Fruit fly (Drosophila melanogaster) S2 (cell line): Measurements from ENCODE around the gene PolZ2.

ENCODE experiments used
- CG8478 ChIP-seq: fragments of >200 bp; optimal IDR thresholded peaks from 2 replicates; lab custom pipeline; 2018
- CTCF ChIP-seq, 2 experiments: fragments of >200 bp; optimal IDR thresholded peaks; 2 replicates each; lab custom pipeline; 2018

The PolZ2 gene

DNA sequence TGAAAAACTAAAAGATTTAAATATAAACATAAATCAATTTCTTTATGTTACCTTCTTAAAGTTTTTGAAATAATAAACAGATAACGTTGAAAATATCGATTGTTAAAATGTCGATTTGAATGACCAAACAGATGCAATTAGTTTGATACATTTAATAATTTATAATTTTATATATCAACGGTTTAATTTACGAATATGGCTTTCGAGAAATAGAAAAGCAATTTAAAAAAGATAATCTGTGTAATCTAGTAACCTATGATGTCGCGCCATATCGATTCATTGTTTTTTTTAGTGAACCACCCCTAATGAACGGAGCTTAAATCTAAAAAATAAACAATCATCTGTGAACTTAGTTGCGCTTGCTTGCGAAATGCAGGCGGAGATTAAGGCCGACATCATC lies at the start of gene PolZ2:
PolZ2 (plus strand) TSS at position 301 of the 400 bp plus-strand sequence.
- TF ChIP-seq CTCF (optimal IDR thresholded peaks at IDR 0.05; lab: Kevin White, UChicago), result no peak
- no peak for TF ChIP-seq CG8478 (lab: Kevin White, UChicago)

DNA sequence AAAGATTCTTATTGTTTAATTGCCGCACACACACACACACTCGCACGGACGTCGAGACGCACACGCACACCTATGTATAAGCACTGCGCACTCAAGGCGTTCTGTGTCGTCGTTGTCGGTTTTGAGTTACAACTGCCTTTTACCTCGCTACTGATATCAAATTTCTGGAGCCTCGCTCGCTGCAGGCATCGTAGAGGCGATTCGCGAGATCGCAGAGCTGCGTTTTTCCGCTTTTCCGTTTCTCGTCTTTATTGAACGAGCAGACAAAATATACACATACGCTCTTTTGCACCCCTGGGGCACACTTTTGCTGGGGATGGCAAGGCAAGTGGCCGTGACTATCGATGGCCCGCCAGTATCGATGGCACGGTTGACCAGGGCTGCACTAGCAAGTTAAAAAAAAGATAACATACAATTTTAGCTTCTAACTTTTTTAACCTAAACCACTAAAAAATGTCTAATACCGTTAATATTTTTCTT lies 41.2 kb upstream of the PolZ2 start, which contains the start of gene CG2519:
CG2519 (minus strand) TSS at position 312 of the 480 bp plus-strand sequence.
- TF ChIP-seq CG8478 (lab: Kevin White, UChicago) (no peak), CTCF (optimal IDR thresholded peaks at IDR 0.05; lab: Kevin White, UChicago) (peak; percentile 30 to 44)

DNA sequence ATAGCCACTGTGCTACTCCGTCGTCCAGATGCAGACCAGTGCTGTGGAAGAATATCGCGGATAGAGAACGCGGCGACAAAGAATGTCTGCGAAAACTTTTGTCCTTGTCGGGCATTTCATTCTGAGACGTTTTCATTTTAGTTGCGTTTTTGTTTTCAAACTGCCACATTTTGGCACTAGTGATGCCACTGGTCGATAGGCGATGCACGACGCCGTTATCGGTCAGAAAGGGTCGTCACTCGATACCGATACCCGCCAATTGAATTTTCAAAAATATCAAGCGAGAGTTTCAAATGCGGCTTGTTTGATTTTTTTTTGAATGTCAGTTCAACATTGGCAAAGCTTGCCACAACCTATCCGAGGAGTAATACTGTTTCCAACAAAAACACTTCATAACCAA lies 38.2 kb upstream of the PolZ2 start:
- TF ChIP-seq CG8478 (lab: Kevin White, UChicago) (no peak), CTCF (optimal IDR thresholded peaks at IDR 0.05; lab: Kevin White, UChicago) (peak; percentile 2 to 4)

dm6 chr3R:5551068-5551467 lies 37.6 kb upstream of the PolZ2 start, which contains the start of gene mia:
mia (minus strand) TSS chr3R:5551168.
- no peak for TF ChIP-seq CG8478 (lab: Kevin White, UChicago)
- TF ChIP-seq CTCF (optimal IDR thresholded peaks at IDR 0.05; lab: Kevin White, UChicago), result no peak

dm6 chr3R:5551593-5551992 lies 37.1 kb upstream of the PolZ2 start:
- no peak for TF ChIP-seq CTCF (optimal IDR thresholded peaks at IDR 0.05; lab: Kevin White, UChicago)
- TF ChIP-seq CG8478 (lab: Kevin White, UChicago), result no peak

DNA sequence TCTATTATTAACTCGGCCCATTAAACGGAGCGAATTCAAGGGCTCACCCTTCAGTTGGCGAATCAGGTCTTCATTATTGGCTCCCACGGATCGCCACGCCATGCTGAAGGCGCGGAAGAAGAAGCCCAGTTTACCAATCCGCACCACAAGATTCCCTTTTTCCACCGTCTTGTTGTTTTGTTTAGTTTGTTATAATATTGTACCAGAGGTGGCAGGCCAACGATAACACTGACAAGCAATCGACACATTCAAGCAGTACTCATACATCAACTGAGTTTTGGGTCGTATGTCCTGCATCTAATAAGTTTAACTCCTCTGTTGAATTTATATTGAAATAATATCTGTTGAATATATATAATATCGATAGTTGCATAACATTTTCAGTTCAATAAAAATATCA lies 34.6 kb upstream of the PolZ2 start, which contains the start of gene Pcmt:
Pcmt (minus strand) TSS at position 235 of the 400 bp plus-strand sequence.
- TF ChIP-seq CTCF (optimal IDR thresholded peaks at IDR 0.05; lab: Kevin White, UChicago) (no peak), CG8478 (lab: Kevin White, UChicago) (no peak)

- no peak for TF ChIP-seq CG8478 (lab: Kevin White, UChicago)
- TF ChIP-seq CTCF (optimal IDR thresholded peaks at IDR 0.05; lab: Kevin White, UChicago), result no peak
These were observed 33.8 kb upstream of the PolZ2 start, which contains the start of gene Snm1 for dm6 chr3R:5554852-5555251. Snm1 (plus strand) TSS chr3R:5555084.

DNA sequence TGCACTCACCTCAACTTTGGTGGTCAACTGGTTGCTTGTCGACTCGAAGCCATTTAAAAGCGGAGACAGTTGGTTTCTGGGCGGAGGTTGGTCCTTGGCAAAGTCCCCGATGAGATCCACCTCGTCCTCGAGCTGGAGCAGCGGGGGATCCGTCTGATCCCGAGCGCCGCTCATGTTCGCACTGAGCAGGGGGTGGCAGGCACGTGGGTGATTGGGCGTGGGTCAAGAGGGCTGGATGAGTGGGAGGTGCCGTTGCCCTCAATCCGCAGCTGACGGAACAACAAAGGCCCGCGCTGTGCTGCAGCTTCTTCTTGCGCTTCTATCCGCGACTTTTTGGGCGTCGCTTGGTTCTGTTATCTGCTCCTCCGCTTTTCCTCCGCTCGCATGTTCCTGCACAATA lies 25.7 kb upstream of the PolZ2 start:
- TF ChIP-seq CG8478 (lab: Kevin White, UChicago) (no peak), CTCF (optimal IDR thresholded peaks at IDR 0.05; lab: Kevin White, UChicago) (no peak)

DNA sequence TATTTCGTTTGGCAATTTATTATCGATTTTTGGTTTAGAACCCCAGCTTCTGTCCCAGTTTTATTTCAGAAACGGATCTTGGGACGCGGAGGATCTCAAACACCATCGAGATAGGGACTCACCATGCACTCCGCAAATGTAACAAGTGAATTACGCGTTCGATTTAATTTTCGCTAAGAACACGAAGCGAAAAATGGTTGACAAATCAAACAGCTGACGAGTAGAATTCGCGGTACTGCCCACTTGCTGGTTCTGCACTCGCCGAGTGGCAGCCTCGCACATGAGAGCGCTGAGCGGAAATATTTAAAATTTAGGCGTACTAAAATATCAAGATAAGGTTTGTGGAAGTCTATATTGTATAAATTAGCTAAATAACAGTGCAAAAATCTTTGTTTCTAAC lies 25.3 kb upstream of the PolZ2 start, which contains the start of gene Pi4KIIalpha:
Pi4KIIalpha (minus strand) TSS at position 233 of the 400 bp plus-strand sequence.
- TF ChIP-seq CTCF (optimal IDR thresholded peaks at IDR 0.05; lab: Kevin White, UChicago), result peak in 1 of 2 experiments; percentile 9
- TF ChIP-seq CG8478 (lab: Kevin White, UChicago), result no peak

DNA sequence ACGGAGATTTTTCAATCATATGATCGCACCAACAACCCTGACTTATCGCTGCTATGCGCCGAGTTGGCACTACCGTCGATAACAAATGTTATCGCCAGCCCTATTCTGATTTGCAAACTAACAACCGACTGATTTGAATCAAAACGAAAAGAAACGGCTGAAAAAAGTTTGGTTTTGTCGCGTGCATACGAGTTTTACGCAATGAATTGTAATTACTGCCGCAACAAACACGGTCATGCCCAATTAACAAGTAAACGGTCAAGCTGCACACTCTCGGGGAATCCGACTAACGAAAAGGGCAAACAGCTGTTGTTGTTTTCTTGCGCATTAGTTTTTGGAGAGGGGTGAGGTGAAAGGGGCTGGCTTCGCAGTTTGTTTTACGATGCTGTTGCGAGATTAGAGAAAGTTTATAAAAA lies 23.9 kb upstream of the PolZ2 start, which contains the start of the genes CG14671 and CG12746:
CG14671 (minus strand) TSS at position 41 of the 416 bp plus-strand sequence.
CG12746 (plus strand) TSS at position 91 of the 416 bp plus-strand sequence.
- TF ChIP-seq CTCF (optimal IDR thresholded peaks at IDR 0.05; lab: Kevin White, UChicago), result peak in 1 of 2 experiments; percentile 9
- no peak for TF ChIP-seq CG8478 (lab: Kevin White, UChicago)

- TF ChIP-seq CTCF (optimal IDR thresholded peaks at IDR 0.05; lab: Kevin White, UChicago) (no peak), CG8478 (lab: Kevin White, UChicago) (no peak)
These were observed 23.1 kb upstream of the PolZ2 start for dm6 chr3R:5565623-5566022.

DNA sequence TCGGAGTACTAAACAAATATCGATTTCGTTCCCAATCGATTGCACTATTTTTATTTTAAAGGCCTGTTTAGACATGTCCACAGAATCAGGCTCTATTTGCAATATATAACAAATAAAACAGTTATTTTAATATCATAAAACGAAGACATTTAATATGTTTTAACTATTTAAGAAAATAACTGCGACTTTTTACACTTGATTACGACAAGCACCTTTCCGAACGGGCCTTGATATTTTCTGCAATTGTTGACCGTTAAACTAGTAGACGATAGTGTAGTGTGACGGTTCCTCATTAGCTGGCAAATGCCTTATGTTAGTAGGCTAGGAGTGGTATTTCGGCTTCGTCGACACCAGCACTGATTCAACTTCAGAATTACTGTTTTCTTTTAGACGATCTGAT lies 20.1 kb upstream of the PolZ2 start, which contains the start of the genes CG2931 and Rheb:
CG2931 (minus strand) TSS at position 26 of the 400 bp plus-strand sequence.
Rheb (plus strand) TSS at position 332 of the 400 bp plus-strand sequence.
- TF ChIP-seq CG8478 (lab: Kevin White, UChicago) (no peak), CTCF (optimal IDR thresholded peaks at IDR 0.05; lab: Kevin White, UChicago) (no peak)

- TF ChIP-seq CTCF (optimal IDR thresholded peaks at IDR 0.05; lab: Kevin White, UChicago), result no peak
- no peak for TF ChIP-seq CG8478 (lab: Kevin White, UChicago)
These were observed 17.8 kb upstream of the PolZ2 start, which contains the start of gene CRMP for dm6 chr3R:5570635-5571436. CRMP (plus strand) TSS chr3R:5571108.

dm6 chr3R:5571437-5571750 lies 17.3 kb upstream of the PolZ2 start:
- TF ChIP-seq CTCF (optimal IDR thresholded peaks at IDR 0.05; lab: Kevin White, UChicago) (no peak), CG8478 (lab: Kevin White, UChicago) (no peak)

dm6 chr3R:5571756-5572155 lies 16.9 kb upstream of the PolZ2 start:
- TF ChIP-seq CTCF (optimal IDR thresholded peaks at IDR 0.05; lab: Kevin White, UChicago) (no peak), CG8478 (lab: Kevin White, UChicago) (no peak)
